Worm (Caenorhabditis elegans): ENCODE measurements around the gene col-130.
"Not testable (repeated sequence)": the region's sequence is repeated elsewhere in the genome, so short reads cannot be mapped to it uniquely, and the experiment has no call there.

The col-130 gene

DNA sequence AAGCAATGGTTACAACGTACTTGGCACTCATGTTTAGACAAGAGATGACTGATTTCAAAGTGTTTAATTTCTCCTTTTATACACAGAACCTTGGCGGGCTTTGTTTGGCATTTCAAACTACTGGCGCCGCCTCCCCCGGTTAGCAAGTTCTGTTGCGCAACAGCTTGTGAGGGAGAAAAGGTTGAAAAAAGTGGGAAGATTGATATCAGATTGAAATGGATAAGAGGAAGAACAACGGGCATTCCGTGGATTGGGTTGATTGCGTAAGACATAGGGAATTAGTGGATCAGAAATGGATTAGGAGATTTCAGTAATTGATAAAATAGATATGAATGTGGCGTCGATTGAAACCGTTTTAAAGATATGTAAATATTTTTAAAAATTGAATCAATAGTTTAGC lies at the start of gene col-130:
col-130 (minus strand) TSS at position 50 of the 400 bp plus-strand sequence.
- TF ChIP-seq ceh-24 (tag; optimal IDR thresholded peaks at IDR 0.05) (no peak), npax-4 (tag; optimal IDR thresholded peaks at IDR 0.05) (no peak), gmeb-2 (tag; optimal IDR thresholded peaks at IDR 0.05) (no peak), Y22D7AL.16 (tag; optimal IDR thresholded peaks at IDR 0.05) (no peak), unc-86 (tag; optimal IDR thresholded peaks at IDR 0.05) (no peak), F13H6.1 (tag; optimal IDR thresholded peaks at IDR 0.05) (no peak), rnt-1 (tag; optimal IDR thresholded peaks at IDR 0.05) (no peak), sox-2 (GFP tag; IDR thresholded peaks at IDR 0.05) (no peak), ceh-9 (tag; optimal IDR thresholded peaks at IDR 0.05) (no peak), dmd-4 (tag; optimal IDR thresholded peaks at IDR 0.05; ENCODE audit: borderline replicate concordance) (no peak), sdc-2 (tag; optimal IDR thresholded peaks at IDR 0.05) (no peak), ceh-6 (GFP tag; optimal IDR thresholded peaks at IDR 0.05) (no peak), ceh-45 (GFP tag; IDR thresholded peaks at IDR 0.05) (no peak), lin-11 (tag; optimal IDR thresholded peaks at IDR 0.05) (no peak)

DNA sequence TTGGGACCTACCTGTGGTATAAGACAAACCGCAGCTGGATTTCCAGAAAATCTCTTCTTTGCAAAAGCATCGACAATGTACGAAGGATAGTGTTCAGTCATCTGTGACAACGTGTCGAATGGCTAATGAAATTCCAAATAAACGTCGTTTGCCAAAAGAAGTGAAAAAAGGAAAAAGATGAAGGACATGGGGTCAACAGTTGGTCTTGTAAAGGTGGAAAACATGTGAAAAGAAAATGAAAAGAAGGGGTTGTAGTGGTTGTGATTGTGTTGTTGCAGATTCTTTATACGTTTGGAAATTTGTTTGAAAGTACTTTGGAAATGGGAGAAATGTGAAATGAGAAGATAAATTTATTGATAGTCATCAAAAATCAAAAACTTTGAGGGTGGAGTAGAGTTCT lies 48.6 kb upstream of the col-130 start, which contains the start of gene T04A11.1:
T04A11.1 (minus strand) TSS at position 101 of the 400 bp plus-strand sequence.
- not testable (repeated sequence) for TF ChIP-seq hlh-6, sox-4, ceh-30 (tag; optimal IDR thresholded peaks at IDR 0.05)

DNA sequence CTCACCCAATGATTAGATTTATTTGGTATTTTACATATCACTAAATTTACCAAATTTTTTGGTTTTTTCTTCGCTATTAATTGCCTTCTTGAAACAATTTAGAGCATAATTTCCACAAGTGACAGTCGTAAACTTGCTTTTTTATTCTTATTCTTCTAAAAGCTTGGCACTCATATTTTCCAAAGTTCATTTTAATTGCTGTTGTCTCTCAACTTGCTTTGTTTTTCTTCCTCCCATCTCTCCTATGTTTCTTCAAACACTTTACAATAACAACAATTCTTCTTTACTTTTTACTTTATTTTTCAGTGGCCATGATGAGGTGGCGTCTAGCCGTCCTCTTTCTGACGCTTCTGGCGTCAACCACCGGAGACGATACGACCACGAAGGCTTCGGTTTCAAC lies 40.0 kb upstream of the col-130 start, which contains the start of gene igdb-2:
igdb-2 (plus strand) TSS at position 301 of the 400 bp plus-strand sequence.
- TF ChIP-seq unc-42 (tag; optimal IDR thresholded peaks at IDR 0.05) (no peak), dmd-4 (tag; optimal IDR thresholded peaks at IDR 0.05; ENCODE audit: borderline replicate concordance) (no peak), sox-4 (tag; optimal IDR thresholded peaks at IDR 0.05) (no peak), pha-2 (tag; optimal IDR thresholded peaks at IDR 0.05) (no peak), lim-6 (tag; optimal IDR thresholded peaks at IDR 0.05) (no peak), che-1 (tag; optimal IDR thresholded peaks at IDR 0.05) (no peak), tbx-2 (tag; optimal IDR thresholded peaks at IDR 0.05) (no peak), ceh-22 (tag; optimal IDR thresholded peaks at IDR 0.05) (no peak), sox-2 (GFP tag; IDR thresholded peaks at IDR 0.05) (no peak), pros-1 (tag; optimal IDR thresholded peaks at IDR 0.05) (no peak), Y22D7AL.16 (tag; optimal IDR thresholded peaks at IDR 0.05) (no peak), ttx-3 (tag; optimal IDR thresholded peaks at IDR 0.05) (no peak), unc-55 (GFP tag; optimal IDR thresholded peaks at IDR 0.05) (no peak), eyg-1 (tag; optimal IDR thresholded peaks at IDR 0.05) (no peak), ceh-34 (tag; optimal IDR thresholded peaks at IDR 0.05) (no peak), fkh-6 (tag; optimal IDR thresholded peaks at IDR 0.05) (no peak), ceh-18 (tag; optimal IDR thresholded peaks at IDR 0.05) (no peak), fkh-10 (GFP tag; optimal IDR thresholded peaks at IDR 0.05) (no peak), F13H6.1 (tag; optimal IDR thresholded peaks at IDR 0.05) (no peak)

- no peak for TF ChIP-seq sdc-2 (tag; optimal IDR thresholded peaks at IDR 0.05)
- no peak for TF ChIP-seq F13H6.1 (tag; optimal IDR thresholded peaks at IDR 0.05)
- TF ChIP-seq fax-1 (tag; optimal IDR thresholded peaks at IDR 0.05), result no peak
- TF ChIP-seq tbx-2 (tag; optimal IDR thresholded peaks at IDR 0.05), result no peak
Observed at ce11 chrIV:12467761-12468160, 39.4 kb upstream of the col-130 start.

DNA sequence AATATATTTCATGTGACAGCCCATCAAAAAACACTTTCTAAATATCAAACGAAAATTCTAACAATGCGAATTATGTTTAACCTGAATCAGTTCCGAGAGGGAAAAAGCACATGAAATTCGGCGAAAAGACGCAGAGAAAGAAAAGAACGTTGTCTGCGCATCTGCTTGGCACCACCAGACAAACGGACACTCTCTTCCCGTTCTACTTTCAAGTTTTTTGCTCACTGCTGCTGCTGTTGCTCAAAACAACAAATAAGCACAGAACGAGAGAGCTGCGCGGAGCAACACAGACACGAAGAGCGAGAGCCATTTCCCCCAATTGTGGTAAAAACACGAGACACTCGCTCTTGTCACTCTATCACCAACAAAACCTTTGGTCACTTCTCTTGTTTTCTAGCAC lies 36.5 kb upstream of the col-130 start:
- TF ChIP-seq nhr-11 (tag; optimal IDR thresholded peaks at IDR 0.05) (no peak), ceh-18 (tag; optimal IDR thresholded peaks at IDR 0.05) (no peak), che-1 (tag; optimal IDR thresholded peaks at IDR 0.05) (no peak), sox-4 (tag; optimal IDR thresholded peaks at IDR 0.05) (no peak), unc-55 (GFP tag; optimal IDR thresholded peaks at IDR 0.05) (no peak), madf-2 (tag; optimal IDR thresholded peaks at IDR 0.05) (no peak), hlh-13 (GFP tag; optimal IDR thresholded peaks at IDR 0.05) (no peak), C38D4.7 (GFP tag; optimal IDR thresholded peaks at IDR 0.05) (no peak), T23F11.4 (GFP tag; optimal IDR thresholded peaks at IDR 0.05) (no peak), eyg-1 (tag; optimal IDR thresholded peaks at IDR 0.05) (no peak), pros-1 (tag; optimal IDR thresholded peaks at IDR 0.05) (no peak), dmd-4 (tag; optimal IDR thresholded peaks at IDR 0.05; ENCODE audit: borderline replicate concordance) (no peak), npax-4 (tag; optimal IDR thresholded peaks at IDR 0.05) (no peak), ceh-24 (tag; optimal IDR thresholded peaks at IDR 0.05) (no peak)

All from whole organism, late embryonic.